Fruit fly (Drosophila melanogaster): Measurements from ENCODE around the gene CG43725.

The CG43725 gene

DNA sequence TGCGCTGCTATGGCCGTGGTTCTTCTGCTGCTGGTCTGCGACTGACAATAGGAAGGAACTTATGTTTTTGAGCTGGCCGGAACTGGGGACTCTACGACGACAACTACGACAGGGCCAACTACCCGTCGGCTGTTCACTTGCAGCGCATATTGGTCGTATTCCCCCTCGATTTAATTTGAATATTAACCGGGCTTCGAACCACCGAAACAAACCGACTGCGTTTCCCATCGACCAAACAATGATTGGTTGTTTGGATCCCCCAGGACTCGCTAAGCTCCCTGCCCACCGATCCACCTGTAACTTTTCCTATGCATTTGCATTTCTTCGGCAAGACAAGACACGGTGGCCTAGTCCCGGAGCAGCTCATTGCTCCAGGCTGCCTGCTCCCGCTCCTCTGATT is 46.3 kb downstream of the CG43725 start, which contains the start of gene Dnaaf4:
TSS of gene Dnaaf4 (minus strand) at position 101 of the 400 bp plus-strand sequence.
- TF ChIP-seq bab1 (GFP tag; optimal IDR thresholded peaks at IDR 0.05) (no peak), CG5204 (GFP tag; optimal IDR thresholded peaks at IDR 0.05) (no peak), Clk (GFP tag; optimal IDR thresholded peaks at IDR 0.05) (no peak), CG12768 (GFP tag; optimal IDR thresholded peaks at IDR 0.05) (no peak), CG11617 (GFP tag; optimal IDR thresholded peaks at IDR 0.05) (no peak), CG7045 (GFP tag; optimal IDR thresholded peaks at IDR 0.05) (no peak), cic (GFP tag; optimal IDR thresholded peaks at IDR 0.05) (no peak), ovo (GFP tag; optimal IDR thresholded peaks at IDR 0.05) (no peak), CG1620 (GFP tag; optimal IDR thresholded peaks at IDR 0.05) (no peak), toe (GFP tag; optimal IDR thresholded peaks at IDR 0.05) (no peak), Mnt (GFP tag; optimal IDR thresholded peaks at IDR 0.05) (no peak), CG14711 (tag; optimal IDR thresholded peaks at IDR 0.05) (no peak), pad (GFP tag; optimal IDR thresholded peaks at IDR 0.05) (no peak), kay (GFP tag; ENCODE audit: borderline replicate concordance) (no peak), CG33017 (tag; optimal IDR thresholded peaks at IDR 0.05) (no peak)

DNA sequence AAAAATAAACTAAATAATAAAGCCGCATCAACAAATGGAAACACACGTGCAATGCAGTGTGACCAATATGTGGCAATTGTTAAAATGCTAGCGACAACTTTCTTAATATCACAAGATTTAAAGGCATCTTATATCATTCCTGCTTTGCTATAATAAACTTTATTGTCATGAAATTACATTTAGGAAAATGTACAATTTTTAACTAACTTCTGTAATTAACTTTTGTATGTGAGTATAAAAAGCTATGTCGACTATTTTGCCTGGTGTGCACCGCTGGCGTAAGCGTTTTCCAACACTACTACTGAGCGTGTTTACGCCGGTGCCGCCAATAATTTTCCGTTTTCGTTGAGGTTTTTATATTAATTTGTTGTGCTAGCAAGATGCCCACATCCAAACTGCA is 48.2 kb downstream of the CG43725 start, which contains the start of the genes Csl4 and Nup160:
TSS of gene Csl4 (minus strand) at position 69 of the 400 bp plus-strand sequence.
TSS of gene Nup160 (plus strand) at position 279 of the 400 bp plus-strand sequence.
- TF ChIP-seq CG7045 (GFP tag; optimal IDR thresholded peaks at IDR 0.05) (peak; percentile 30), cnc (optimal IDR thresholded peaks at IDR 0.05) (no peak), Clk (GFP tag; optimal IDR thresholded peaks at IDR 0.05) (no peak), CG7101 (tag; optimal IDR thresholded peaks at IDR 0.05) (peak; percentile 86), kay (GFP tag; ENCODE audit: borderline replicate concordance) (no peak), bab1 (GFP tag; optimal IDR thresholded peaks at IDR 0.05) (peak; percentile 86), CG11617 (GFP tag; optimal IDR thresholded peaks at IDR 0.05) (peak; percentile 78), ovo (GFP tag; optimal IDR thresholded peaks at IDR 0.05) (peak; percentile 54), CG14711 (tag; optimal IDR thresholded peaks at IDR 0.05) (peak; percentile 77), pad (GFP tag; optimal IDR thresholded peaks at IDR 0.05) (peak; percentile 66), Mnt (GFP tag; optimal IDR thresholded peaks at IDR 0.05) (peak; percentile 99), Crg-1 (GFP tag; optimal IDR thresholded peaks at IDR 0.05) (peak; percentile 89), CG1620 (GFP tag; optimal IDR thresholded peaks at IDR 0.05) (peak; percentile 87), Hr96 (GFP tag; optimal IDR thresholded peaks at IDR 0.05) (peak; percentile 82), tj (GFP tag; optimal IDR thresholded peaks at IDR 0.05) (peak; percentile 44), CG33017 (tag; optimal IDR thresholded peaks at IDR 0.05) (peak; percentile 74), CG5204 (GFP tag; optimal IDR thresholded peaks at IDR 0.05) (no peak), toe (GFP tag; optimal IDR thresholded peaks at IDR 0.05) (no peak), cic (GFP tag; optimal IDR thresholded peaks at IDR 0.05) (peak; percentile 13), CG12768 (GFP tag; optimal IDR thresholded peaks at IDR 0.05) (peak; percentile 80)
